Fruit fly (Drosophila melanogaster) whole organism, embryonic: ENCODE results near the gene Nepl7.
A peak's percentile ranks its signal among the peaks of the same experiment; 100 is the strongest.

ENCODE experiments used
- C15 ChIP-seq: fragments of 200-800 bp; sonication (Bioruptor generic); IDR thresholded peaks from 3 replicates; pipeline ENCODE4 v1.3.6; 2022; ENCODE audit warnings: missing biosample characterization, missing genetic modification characterization
- CG11085 ChIP-seq: fragments of 200-800 bp; sonication (Bioruptor generic); IDR thresholded peaks from 2 replicates; pipeline ENCODE4 v1.3.6; 2022; ENCODE audit warnings: missing biosample characterization, missing genetic modification characterization
- CG11093 ChIP-seq: fragments of 200-800 bp; sonication (Bioruptor generic); IDR thresholded peaks from 3 replicates; pipeline ENCODE4 v1.3.6; 2022; ENCODE audit warnings: missing biosample characterization, missing genetic modification characterization
- CG12659 ChIP-seq: fragments of 200-800 bp; sonication (Bioruptor generic); optimal IDR thresholded peaks from 3 replicates; lab custom pipeline; 2017; ENCODE audit warnings: mild to moderate bottlenecking, missing biosample characterization, missing genetic modification reagents, missing genetic modification characterization
- CG13296 ChIP-seq: fragments of 200-800 bp; sonication (Bioruptor generic); optimal IDR thresholded peaks from 3 replicates; lab custom pipeline; 2018; ENCODE audit warnings: missing biosample characterization, mild to moderate bottlenecking, missing genetic modification characterization
- CG13775 ChIP-seq: fragments of 200-800 bp; sonication (Bioruptor generic); optimal IDR thresholded peaks from 3 replicates; lab custom pipeline; 2017; ENCODE audit warnings: missing biosample characterization, mild to moderate bottlenecking, missing genetic modification characterization
- CG13894 ChIP-seq: fragments of 200-800 bp; sonication (Bioruptor generic); optimal IDR thresholded peaks from 3 replicates; lab custom pipeline; 2018; ENCODE audit warnings: missing biosample characterization, mild to moderate bottlenecking, missing genetic modification characterization, moderate library complexity
- CG14860 ChIP-seq: fragments of 200-800 bp; sonication (Bioruptor generic); IDR thresholded peaks from 3 replicates; pipeline ENCODE4 v1.3.6; 2022; ENCODE audit warnings: missing biosample characterization, missing genetic modification characterization; ENCODE audit not compliant: partially characterized antibody
- CG1602 ChIP-seq: fragments of 200-800 bp; sonication (Bioruptor generic); optimal IDR thresholded peaks from 3 replicates; lab custom pipeline; 2016; ENCODE audit warnings: missing biosample characterization, missing genetic modification characterization
- CG17328 ChIP-seq: fragments of 200-800 bp; sonication (Bioruptor generic); IDR thresholded peaks from 2 replicates; pipeline ENCODE4 v1.3.6; 2022; ENCODE audit warnings: missing biosample characterization, missing genetic modification characterization
- CG17359 ChIP-seq: fragments of 200-800 bp; sonication (Bioruptor generic); optimal IDR thresholded peaks from 3 replicates; lab custom pipeline; 2018; ENCODE audit warnings: missing biosample characterization, mild to moderate bottlenecking, missing genetic modification characterization, moderate library complexity
- CG17912 ChIP-seq: fragments of 200-800 bp; sonication (Bioruptor generic); optimal IDR thresholded peaks from 2 replicates; lab custom pipeline; 2018; ENCODE audit warnings: missing biosample characterization, mild to moderate bottlenecking, missing genetic modification characterization
- CG1792 ChIP-seq: fragments of 200-800 bp; sonication (Bioruptor generic); optimal IDR thresholded peaks from 2 replicates; lab custom pipeline; 2016; ENCODE audit warnings: missing biosample characterization, missing genetic modification characterization
- CG18599 ChIP-seq: fragments of 200-800 bp; sonication (Bioruptor generic); optimal IDR thresholded peaks from 3 replicates; lab custom pipeline; 2017; ENCODE audit warnings: missing biosample characterization, missing genetic modification characterization, mild to moderate bottlenecking, moderate library complexity, missing genetic modification reagents
- CG2129 ChIP-seq: fragments of 200-800 bp; sonication (Bioruptor generic); IDR thresholded peaks from 2 replicates; pipeline ENCODE4 v1.3.6; 2022; ENCODE audit warnings: missing biosample characterization, missing genetic modification characterization; ENCODE audit not compliant: partially characterized antibody
- CG30403 ChIP-seq: fragments of 200-800 bp; sonication (Bioruptor generic); optimal IDR thresholded peaks from 3 replicates; lab custom pipeline; 2016; ENCODE audit warnings: missing biosample characterization, missing genetic modification characterization
- CG33213 ChIP-seq: fragments of 200-800 bp; sonication (Bioruptor generic); optimal IDR thresholded peaks from 3 replicates; lab custom pipeline; 2016; ENCODE audit warnings: missing biosample characterization, missing genetic modification characterization
- CG4282 ChIP-seq: fragments of 200-800 bp; sonication (Bioruptor generic); optimal IDR thresholded peaks from 2 replicates; lab custom pipeline; 2016; ENCODE audit warnings: missing biosample characterization, missing genetic modification characterization
- CG7839 ChIP-seq: fragments of 200-800 bp; sonication (Bioruptor generic); optimal IDR thresholded peaks from 3 replicates; lab custom pipeline; 2018; ENCODE audit warnings: missing biosample characterization, mild to moderate bottlenecking, missing genetic modification characterization, moderate library complexity
- CG8290 ChIP-seq, 3 experiments: fragments of 200-800 bp; sonication (Bioruptor generic); optimal IDR thresholded peaks; 2 replicates each; lab custom pipeline; 2016 to 2019; ENCODE audit warnings: missing biosample characterization in 3 of 3, missing genetic modification characterization in 3 of 3, mild to moderate bottlenecking in 2 of 3, moderate library complexity in 1 of 3
- Dfd ChIP-seq, 2 experiments: fragments of >200 bp; optimal IDR thresholded peaks; 2 replicates each; lab custom pipeline; 2017; ENCODE audit warnings: missing biosample characterization in 2 of 2, missing genetic modification characterization in 2 of 2
- Dll ChIP-seq: fragments of 200-800 bp; sonication (Bioruptor generic); IDR thresholded peaks from 4 replicates; pipeline ENCODE4 v1.3.6; 2022; ENCODE audit warnings: missing biosample characterization, missing genetic modification characterization; ENCODE audit not compliant: partially characterized antibody
- Dp ChIP-seq: fragments of 200-800 bp; sonication (Bioruptor generic); optimal IDR thresholded peaks from 2 replicates; lab custom pipeline; 2018; ENCODE audit warnings: missing biosample characterization, mild to moderate bottlenecking, missing genetic modification characterization, moderate library complexity
- H15 ChIP-seq: fragments of 200-800 bp; sonication (Bioruptor generic); IDR thresholded peaks from 3 replicates; pipeline ENCODE4 v1.3.6; 2022; ENCODE audit warnings: missing biosample characterization, missing genetic modification characterization
- Hey ChIP-seq: fragments of 200-800 bp; sonication (Bioruptor generic); optimal IDR thresholded peaks from 3 replicates; lab custom pipeline; 2018; ENCODE audit warnings: missing biosample characterization, mild to moderate bottlenecking, missing genetic modification characterization
- Hmr ChIP-seq: fragments of 200-800 bp; sonication (Bioruptor generic); optimal IDR thresholded peaks from 3 replicates; lab custom pipeline; 2017; ENCODE audit warnings: mild to moderate bottlenecking, missing biosample characterization, missing genetic modification reagents, missing genetic modification characterization
- MBD-R2 ChIP-seq: fragments of 200-800 bp; sonication (Bioruptor generic); IDR thresholded peaks from 2 replicates; pipeline ENCODE4 v1.3.6; 2022; ENCODE audit warnings: missing biosample characterization, missing genetic modification characterization
- NK7.1 ChIP-seq: fragments of 200-800 bp; sonication (Bioruptor generic); optimal IDR thresholded peaks from 3 replicates; lab custom pipeline; 2016; ENCODE audit warnings: missing biosample characterization, missing genetic modification characterization
- Nf-YA ChIP-seq: fragments of 200-800 bp; sonication (Bioruptor generic); IDR thresholded peaks from 2 replicates; pipeline ENCODE4 v1.3.6; 2022; ENCODE audit warnings: missing biosample characterization, missing genetic modification characterization
- Ptx1 ChIP-seq: fragments of 200-800 bp; sonication (Bioruptor generic); IDR thresholded peaks from 2 replicates; pipeline ENCODE4 v1.3.6; 2022; ENCODE audit warnings: missing biosample characterization, missing genetic modification characterization
- Rx ChIP-seq: fragments of 200-800 bp; sonication (Bioruptor generic); IDR thresholded peaks from 2 replicates; pipeline ENCODE4 v1.3.6; 2022; ENCODE audit warnings: missing biosample characterization, missing genetic modification characterization
- Sin3A ChIP-seq: fragments of >200 bp; optimal IDR thresholded peaks from 2 replicates; lab custom pipeline; 2018
- cas ChIP-seq: fragments of 200-800 bp; sonication (Bioruptor generic); IDR thresholded peaks from 2 replicates; pipeline ENCODE4 v1.3.6; 2022; ENCODE audit warnings: missing biosample characterization, missing genetic modification characterization
- corto ChIP-seq: fragments of 200-800 bp; sonication (Bioruptor generic); optimal IDR thresholded peaks from 2 replicates; lab custom pipeline; 2016; ENCODE audit warnings: missing biosample characterization, mild to moderate bottlenecking, missing genetic modification characterization, moderate library complexity
- crc ChIP-seq: fragments of 200-800 bp; sonication (Bioruptor generic); optimal IDR thresholded peaks from 2 replicates; lab custom pipeline; 2016; ENCODE audit warnings: missing biosample characterization, missing genetic modification characterization
- danr ChIP-seq: fragments of 200-800 bp; sonication (Bioruptor generic); IDR thresholded peaks from 2 replicates; pipeline ENCODE4 v1.3.6; 2022; ENCODE audit warnings: missing biosample characterization, missing genetic modification characterization
- gcm2 ChIP-seq: fragments of 200-800 bp; sonication (Bioruptor generic); optimal IDR thresholded peaks from 2 replicates; lab custom pipeline; 2016; ENCODE audit warnings: missing biosample characterization, missing genetic modification characterization
- gfzf ChIP-seq: fragments of 200-800 bp; sonication (Bioruptor generic); optimal IDR thresholded peaks from 2 replicates; lab custom pipeline; 2016; ENCODE audit warnings: missing biosample characterization, mild to moderate bottlenecking, missing genetic modification characterization, moderate library complexity
- gro ChIP-seq: fragments of 200-800 bp; sonication (Bioruptor generic); optimal IDR thresholded peaks from 2 replicates; lab custom pipeline; 2016; ENCODE audit warnings: missing biosample characterization, missing genetic modification characterization
- kah ChIP-seq: fragments of 200-800 bp; sonication (Bioruptor generic); optimal IDR thresholded peaks from 2 replicates; lab custom pipeline; 2018; ENCODE audit warnings: missing biosample characterization, mild to moderate bottlenecking, missing genetic modification characterization
- lab ChIP-seq: fragments of 200-800 bp; sonication (Bioruptor generic); optimal IDR thresholded peaks from 3 replicates; lab custom pipeline; 2017; ENCODE audit warnings: missing biosample characterization, missing genetic modification characterization, mild to moderate bottlenecking, moderate library complexity, missing genetic modification reagents
- lbe ChIP-seq: fragments of 200-800 bp; sonication (Bioruptor generic); optimal IDR thresholded peaks from 2 replicates; lab custom pipeline; 2016; ENCODE audit warnings: missing biosample characterization, mild to moderate bottlenecking, missing genetic modification characterization
- oc ChIP-seq: fragments of 200-800 bp; sonication (Bioruptor generic); optimal IDR thresholded peaks from 2 replicates; lab custom pipeline; 2018; ENCODE audit warnings: missing biosample characterization, mild to moderate bottlenecking, missing genetic modification characterization, moderate library complexity
- pan ChIP-seq, 4 experiments: fragments of >200 bp in 3 of 4; fragments of 200-800 bp in 1 of 4; sonication (Bioruptor generic) in 1 of 4; optimal IDR thresholded peaks in 3 of 4; IDR thresholded peaks in 1 of 4; 2 replicates each; pipeline versions ENCODE4 v1.3.6 to Lab custom; 2017 to 2022; ENCODE audit warnings: missing biosample characterization in 2 of 4, missing genetic modification characterization in 2 of 4, mixed read lengths in 1 of 4
- phol ChIP-seq: fragments of 200-800 bp; sonication (Bioruptor generic); optimal IDR thresholded peaks from 3 replicates; lab custom pipeline; 2018; ENCODE audit warnings: missing biosample characterization, mild to moderate bottlenecking, missing genetic modification characterization, moderate library complexity
- pita ChIP-seq: fragments of 200-800 bp; sonication (Bioruptor generic); optimal IDR thresholded peaks from 2 replicates; lab custom pipeline; 2017; ENCODE audit warnings: missing biosample characterization, mild to moderate bottlenecking, missing genetic modification characterization
- stc ChIP-seq: fragments of 200-800 bp; sonication (Bioruptor generic); IDR thresholded peaks from 2 replicates; pipeline ENCODE4 v1.3.6; 2022; ENCODE audit warnings: missing biosample characterization, missing genetic modification characterization
- trem ChIP-seq: fragments of 200-800 bp; optimal IDR thresholded peaks from 3 replicates; lab custom pipeline; 2019; ENCODE audit warnings: missing biosample characterization, mild to moderate bottlenecking, missing genetic modification characterization, moderate library complexity
- trh ChIP-seq: fragments of 200-800 bp; sonication (Bioruptor generic); optimal IDR thresholded peaks from 2 replicates; lab custom pipeline; 2016; ENCODE audit warnings: missing biosample characterization, missing genetic modification characterization

Gene Nepl7

DNA sequence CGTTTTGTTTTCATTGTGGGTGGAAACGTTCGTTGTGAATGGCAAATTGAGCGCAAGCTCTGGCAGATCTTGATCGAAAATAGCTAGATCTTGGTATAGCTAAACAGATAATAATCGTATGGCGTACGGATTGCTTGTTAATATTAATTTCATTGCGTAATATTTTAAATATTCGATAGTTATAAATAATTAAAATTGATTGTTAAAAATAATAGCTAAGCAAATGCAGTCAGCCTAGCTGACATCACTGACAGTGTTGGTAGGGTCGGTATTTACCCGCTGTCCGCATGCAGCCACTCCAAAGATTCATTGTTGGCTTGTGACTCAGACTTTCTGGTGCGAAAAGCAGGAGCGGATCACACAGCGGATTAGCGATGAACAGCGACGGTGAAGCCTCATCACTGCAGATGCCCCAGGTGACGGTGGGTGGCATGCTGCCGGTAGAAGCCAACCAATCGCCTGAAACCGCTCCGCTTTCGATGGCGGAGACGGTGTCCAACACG is 35.0 kb upstream of the Nepl7 start, which contains the start of the genes CG5776 and spict (continued):
- TF ChIP-seq H15 (peak; percentile 57; the same call in 1 of the 3 replicates), kah (GFP tag; lab: Kevin White, UChicago) (peak; percentile 13), CG14860 (GFP tag; lab: Robert Waterston, UW) (no peak), lbe (GFP tag; lab: Kevin White, UChicago) (peak; percentile 58), pita (GFP tag; lab: Kevin White, UChicago) (no peak), gfzf (GFP tag; lab: Kevin White, UChicago) (peak; percentile 53), Ptx1 (GFP tag; lab: Robert Waterston, UW) (peak; percentile 89), CG11085 (GFP tag; lab: Robert Waterston, UW) (peak; percentile 51), stc (GFP tag; lab: Robert Waterston, UW) (peak; percentile 74), CG1792 (GFP tag; lab: Kevin White, UChicago) (no peak), trem (peak; percentile 76), CG17912 (GFP tag; lab: Kevin White, UChicago) (no peak), CG13894 (tag; lab: Kevin White, UChicago) (no peak), cas (GFP tag; lab: Robert Waterston, UW) (no peak), Hmr (peak; percentile 91), Dfd (GFP tag; optimal IDR thresholded peaks at IDR 0.05; lab: Kevin White, UChicago) (no peak), CG4282 (GFP tag; lab: Kevin White, UChicago) (no peak), Nf-YA (GFP tag; lab: Robert Waterston, UW) (peak; percentile 53; the same call in 1 of the 2 replicates), oc (tag; lab: Kevin White, UChicago) (peak; percentile 53), CG13775 (GFP tag; lab: Kevin White, UChicago) (peak; percentile 89), CG18599 (GFP tag; lab: Kevin White, UChicago) (peak; percentile 73), CG12659 (GFP tag; lab: Kevin White, UChicago) (peak; percentile 88), pan (optimal IDR thresholded peaks at IDR 0.05; lab: Kevin White, UChicago) (no peak), pan (GFP tag; optimal IDR thresholded peaks at IDR 0.05 in 1 of 2, IDR thresholded peaks at IDR 0.05 in 1 of 2) (peak in 1 of 2 experiments; percentile 81), lab (peak; percentile 83), CG17359 (tag; lab: Kevin White, UChicago) (peak; percentile 42), CG2129 (GFP tag; lab: Robert Waterston, UW) (no peak), CG8290 (GFP tag; optimal IDR thresholded peaks at IDR 0.05; lab: Kevin White, UChicago) (no peak), CG8290 (tag; optimal IDR thresholded peaks at IDR 0.05; lab: Kevin White, UChicago) (peak in 1 of 2 experiments; percentile 82), corto (no peak), CG13296 (GFP tag; lab: Kevin White, UChicago) (peak; percentile 67), C15 (0 out of 3 replicates have a peak, but pooled peaks have one; percentile 32), CG7839 (peak; percentile 69), CG1602 (GFP tag; lab: Kevin White, UChicago) (peak; percentile 57), danr (GFP tag; lab: Robert Waterston, UW) (no peak), Rx (peak; percentile 69; the same call in 1 of the 2 replicates), crc (GFP tag; lab: Kevin White, UChicago) (no peak), Dp (peak; percentile 56), Hey (tag; lab: Kevin White, UChicago) (no peak), phol (tag; lab: Kevin White, UChicago) (peak; percentile 82), Sin3A (lab: Kevin White, UChicago) (peak; percentile 87), CG30403 (GFP tag; lab: Kevin White, UChicago) (peak; percentile 81), trh (no peak), CG33213 (GFP tag; lab: Kevin White, UChicago) (no peak), CG11093 (GFP tag; lab: Robert Waterston, UW) (peak; percentile 74; the same call in 1 of the 3 replicates), MBD-R2 (GFP tag; lab: Robert Waterston, UW) (peak; percentile 98), Dll (GFP tag; lab: Robert Waterston, UW) (peak; percentile 54; the same call in 1 of the 4 replicates), gcm2 (GFP tag; lab: Kevin White, UChicago) (no peak), gro (GFP tag; lab: Kevin White, UChicago) (no peak), NK7.1 (no peak), CG17328 (GFP tag; lab: Robert Waterston, UW) (peak; percentile 79)
